Fruit fly (Drosophila melanogaster): ENCODE results near the gene pnt.

DNA sequence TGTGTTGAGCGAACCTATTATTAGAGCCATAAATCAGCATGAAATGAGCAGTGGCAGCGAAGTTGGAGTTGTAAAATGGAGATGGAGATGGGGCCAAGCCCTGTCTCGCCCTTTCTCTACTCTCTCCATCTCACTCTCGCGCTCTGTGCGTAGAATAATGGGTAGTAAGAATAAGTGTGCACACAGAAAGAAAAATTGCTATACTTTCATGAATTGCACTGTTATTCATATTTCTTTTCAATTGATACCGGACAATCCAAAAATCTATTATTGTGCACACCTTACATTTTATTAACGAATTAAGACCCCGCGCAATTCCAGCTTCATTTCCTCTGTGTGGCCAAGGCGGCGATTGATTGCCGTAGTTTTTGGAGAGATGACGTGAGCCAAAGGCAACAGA lies 66.1 kb downstream of the pnt start:
- no peak for TF ChIP-seq CG10669 (GFP tag; optimal IDR thresholded peaks at IDR 0.05)
- no peak for TF ChIP-seq CG4318 (GFP tag; optimal IDR thresholded peaks at IDR 0.05)
- no peak for TF ChIP-seq salr (GFP tag; optimal IDR thresholded peaks at IDR 0.05)
- TF ChIP-seq spab (GFP tag; optimal IDR thresholded peaks at IDR 0.05), result no peak
- TF ChIP-seq acj6 (GFP tag; optimal IDR thresholded peaks at IDR 0.05), result no peak
- no peak for TF ChIP-seq CG7368 (GFP tag; optimal IDR thresholded peaks at IDR 0.05)
- TF ChIP-seq Eip93F (GFP tag; optimal IDR thresholded peaks at IDR 0.05), result no peak
- TF ChIP-seq OdsH (GFP tag; optimal IDR thresholded peaks at IDR 0.05), result no peak
- no peak for TF ChIP-seq CG3032 (tag; optimal IDR thresholded peaks at IDR 0.05)
- no peak for TF ChIP-seq CG11762 (GFP tag; optimal IDR thresholded peaks at IDR 0.05; ENCODE audit: insufficient read depth)
- no peak for TF ChIP-seq Gug (GFP tag; IDR thresholded peaks at IDR 0.05)
- TF ChIP-seq CG6276 (GFP tag; optimal IDR thresholded peaks at IDR 0.05), result no peak

All from whole organism, prepupa.